Fruit fly (Drosophila melanogaster) whole organism, embryonic: Measurements from ENCODE around the gene RpS25.

Source experiments
- CG12236 ChIP-seq: fragments of 200-800 bp; sonication (Bioruptor generic); optimal IDR thresholded peaks from 2 replicates; lab custom pipeline; 2016; ENCODE audit warnings: missing biosample characterization, missing genetic modification characterization
- CG15601 ChIP-seq: fragments of 200-800 bp; sonication (Bioruptor generic); optimal IDR thresholded peaks from 3 replicates; lab custom pipeline; 2019; ENCODE audit warnings: missing biosample characterization, mild to moderate bottlenecking, missing genetic modification characterization, moderate library complexity
- CG32772 ChIP-seq: fragments of 200-800 bp; sonication (Bioruptor generic); IDR thresholded peaks from 2 replicates; pipeline ENCODE4 v1.3.6; 2022; ENCODE audit warnings: missing biosample characterization, missing genetic modification characterization
- CG8290 ChIP-seq, 3 experiments: fragments of 200-800 bp; sonication (Bioruptor generic); optimal IDR thresholded peaks; 2 replicates each; lab custom pipeline; 2016 to 2019; ENCODE audit warnings: missing biosample characterization in 3 of 3, missing genetic modification characterization in 3 of 3, mild to moderate bottlenecking in 2 of 3, moderate library complexity in 1 of 3
- CG9817 ChIP-seq: fragments of 200-800 bp; sonication (Bioruptor generic); optimal IDR thresholded peaks from 2 replicates; lab custom pipeline; 2018; ENCODE audit warnings: missing biosample characterization, mild to moderate bottlenecking, missing genetic modification characterization, moderate library complexity
- HLH4C ChIP-seq: fragments of 200-800 bp; sonication (Bioruptor generic); IDR thresholded peaks from 3 replicates; pipeline ENCODE4 v1.3.6; 2022; ENCODE audit warnings: missing biosample characterization, missing genetic modification characterization; ENCODE audit not compliant: partially characterized antibody
- insv ChIP-seq, 2 experiments: fragments of 200-800 bp; sonication (Bioruptor generic); optimal IDR thresholded peaks; 3 replicates each; lab custom pipeline; 2016 to 2018; ENCODE audit warnings: missing biosample characterization in 2 of 2, missing genetic modification characterization in 2 of 2

- TF ChIP-seq CG8290 (GFP tag; optimal IDR thresholded peaks at IDR 0.05; lab: Kevin White, UChicago): no peak
- no peak for TF ChIP-seq CG8290 (tag; optimal IDR thresholded peaks at IDR 0.05; lab: Kevin White, UChicago)
- no peak for TF ChIP-seq HLH4C (GFP tag; lab: Robert Waterston, UW)
- no peak for TF ChIP-seq CG32772 (GFP tag; lab: Robert Waterston, UW)
- TF ChIP-seq insv (GFP tag; optimal IDR thresholded peaks at IDR 0.05; lab: Kevin White, UChicago): no peak
- TF ChIP-seq CG12236 (GFP tag; lab: Kevin White, UChicago): no peak
- TF ChIP-seq CG15601 (tag; lab: Kevin White, UChicago): no peak
- TF ChIP-seq CG9817: no peak
These were observed 15.7 kb upstream of the RpS25 start, which contains the start of the genes CG17187 and Dph3 for dm6 chr3R:11231705-11232261.
